Fruit fly (Drosophila melanogaster): Measurements from ENCODE around the gene Mkrn1.

Mkrn1 gene

DNA sequence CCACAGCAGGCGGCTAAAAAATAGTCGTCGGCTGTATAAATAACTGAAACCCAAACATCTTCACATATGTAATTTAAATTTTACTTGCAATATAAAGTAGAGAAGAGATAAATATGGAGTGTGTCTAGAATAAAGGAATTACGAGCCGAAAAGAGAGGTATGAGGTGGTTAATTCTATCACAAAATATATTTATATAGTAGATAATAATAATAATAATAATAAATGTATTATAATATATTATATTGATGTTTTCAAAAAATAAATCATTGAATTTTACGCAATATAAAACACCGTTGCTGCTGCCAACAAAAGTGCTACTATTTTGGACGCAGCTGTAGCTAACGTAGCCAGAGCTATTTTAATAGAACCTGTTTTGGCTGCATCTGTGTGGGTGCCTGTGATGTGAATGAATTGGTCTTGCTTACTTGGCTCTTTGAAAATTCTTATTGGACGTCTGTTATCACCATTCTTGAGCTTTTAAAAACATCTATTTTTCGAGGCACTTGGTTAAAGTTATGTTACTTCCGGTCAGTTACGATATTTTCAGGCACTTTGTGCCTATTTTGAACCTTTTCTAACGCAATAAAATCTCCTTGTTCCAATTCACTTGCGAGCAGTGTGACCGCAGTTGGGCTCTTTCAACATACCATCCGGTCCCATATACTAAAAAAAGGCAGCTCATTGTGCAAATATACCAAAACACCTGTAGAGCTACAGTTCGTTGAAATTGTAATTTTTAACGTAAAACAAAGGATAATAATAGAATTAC is 36.5 kb downstream of the Mkrn1 start, which contains the start of gene Hr78:
Gene Hr78 (minus strand): TSS at position 630 of the 770 bp plus-strand sequence.
- no peak; the same call in none of the 2 replicates for TF ChIP-seq E2f1 (GFP tag; IDR thresholded peaks at IDR 0.05)
- TF ChIP-seq CTCF (GFP tag; optimal IDR thresholded peaks at IDR 0.05) = no peak
- TF ChIP-seq CG4424 (GFP tag; optimal IDR thresholded peaks at IDR 0.05) = peak; percentile 75
- no peak for TF ChIP-seq TFAM (GFP tag; optimal IDR thresholded peaks at IDR 0.05)
- TF ChIP-seq CG9609 (GFP tag; optimal IDR thresholded peaks at IDR 0.05) = no peak
- peak; percentile 61 for TF ChIP-seq CG16815 (GFP tag; optimal IDR thresholded peaks at IDR 0.05)
- TF ChIP-seq lbe (GFP tag; optimal IDR thresholded peaks at IDR 0.05) = peak; percentile 67
- TF ChIP-seq CG6765 (GFP tag; optimal IDR thresholded peaks at IDR 0.05) = peak; percentile 90
- no peak for TF ChIP-seq CG16813 (GFP tag; IDR thresholded peaks at IDR 0.05; ENCODE audit: partially characterized antibody)
- 0 out of 3 replicates have a peak, but pooled peaks have one; percentile 52 for TF ChIP-seq CG7357 (GFP tag; IDR thresholded peaks at IDR 0.05)
- peak; percentile 8 for TF ChIP-seq Side (GFP tag; optimal IDR thresholded peaks at IDR 0.05)
- peak; percentile 74 for TF ChIP-seq CG18619 (GFP tag; optimal IDR thresholded peaks at IDR 0.05)
- no peak; the same call in 1 of the 2 replicates for TF ChIP-seq Ravus (GFP tag; IDR thresholded peaks at IDR 0.05)
- TF ChIP-seq Chrac-16 (GFP tag; optimal IDR thresholded peaks at IDR 0.05) = peak; percentile 58
- no peak for TF ChIP-seq Gsc (GFP tag; IDR thresholded peaks at IDR 0.05)
- TF ChIP-seq danr (GFP tag; IDR thresholded peaks at IDR 0.05) = peak; percentile 41; the same call in 1 of the 2 replicates
- no peak; the same call in 1 of the 2 replicates for TF ChIP-seq CG11247 (GFP tag; IDR thresholded peaks at IDR 0.05)
- no peak for TF ChIP-seq Sry-δ (GFP tag; optimal IDR thresholded peaks at IDR 0.05)
- TF ChIP-seq Rfx (GFP tag; IDR thresholded peaks at IDR 0.05) = peak; percentile 72
- no peak for TF ChIP-seq NK7.1 (GFP tag; optimal IDR thresholded peaks at IDR 0.05)
- no peak for TF ChIP-seq CG32772 (GFP tag; IDR thresholded peaks at IDR 0.05)
- TF ChIP-seq CG4328 (GFP tag; optimal IDR thresholded peaks at IDR 0.05) = peak; percentile 77
- no peak for TF ChIP-seq z (GFP tag; IDR thresholded peaks at IDR 0.05)
- no peak for TF ChIP-seq h (optimal IDR thresholded peaks at IDR 0.05)
- TF ChIP-seq dimm (GFP tag; IDR thresholded peaks at IDR 0.05) = no peak
- TF ChIP-seq CG14710 (tag; optimal IDR thresholded peaks at IDR 0.05) = peak; percentile 72
- TF ChIP-seq fd102C (GFP tag; optimal IDR thresholded peaks at IDR 0.05) = no peak
- TF ChIP-seq Mad (GFP tag; optimal IDR thresholded peaks at IDR 0.05) = no peak
- TF ChIP-seq psq (GFP tag; optimal IDR thresholded peaks at IDR 0.05) = peak; percentile 32
- TF ChIP-seq crp (GFP tag; optimal IDR thresholded peaks at IDR 0.05) = peak in 1 of 2 experiments; percentile 4
- TF ChIP-seq CG10267 (tag; optimal IDR thresholded peaks at IDR 0.05) = peak; percentile 82
- TF ChIP-seq chinmo (GFP tag; IDR thresholded peaks at IDR 0.05; ENCODE audit: partially characterized antibody) = no peak
- peak; percentile 31 for TF ChIP-seq CG5245 (GFP tag; optimal IDR thresholded peaks at IDR 0.05)
- TF ChIP-seq CG31365 (tag; optimal IDR thresholded peaks at IDR 0.05) = no peak
- TF ChIP-seq CG7839 (tag; optimal IDR thresholded peaks at IDR 0.05) = peak; percentile 89
- TF ChIP-seq CG13287 (GFP tag; IDR thresholded peaks at IDR 0.05; ENCODE audit: partially characterized antibody) = no peak; the same call in 1 of the 2 replicates
- no peak for TF ChIP-seq CG11093 (GFP tag; IDR thresholded peaks at IDR 0.05)
- TF ChIP-seq gt (GFP tag; IDR thresholded peaks at IDR 0.05) = 0 out of 2 replicates have a peak, but pooled peaks have one; percentile 28
- TF ChIP-seq Hr3 (GFP tag; optimal IDR thresholded peaks at IDR 0.05) = peak; percentile 69
- peak; percentile 54 for TF ChIP-seq CG3407 (GFP tag; optimal IDR thresholded peaks at IDR 0.05)
- TF ChIP-seq knrl (GFP tag; IDR thresholded peaks at IDR 0.05; ENCODE audit: partially characterized antibody) = no peak
- TF ChIP-seq fu2 (GFP tag; optimal IDR thresholded peaks at IDR 0.05) = no peak
- TF ChIP-seq CG12219 (GFP tag; optimal IDR thresholded peaks at IDR 0.05) = peak; percentile 54
- TF ChIP-seq CG13296 (GFP tag; optimal IDR thresholded peaks at IDR 0.05) = peak; percentile 92
- no peak for TF ChIP-seq Atf-2 (GFP tag; optimal IDR thresholded peaks at IDR 0.05)
- TF ChIP-seq pros (GFP tag; optimal IDR thresholded peaks at IDR 0.05) = no peak
- TF ChIP-seq Tbp (GFP tag; optimal IDR thresholded peaks at IDR 0.05) = no peak
- no peak for TF ChIP-seq ERR (GFP tag; optimal IDR thresholded peaks at IDR 0.05)
- TF ChIP-seq wek (GFP tag; optimal IDR thresholded peaks at IDR 0.05) = no peak
- TF ChIP-seq Hsf (GFP tag; optimal IDR thresholded peaks at IDR 0.05) = peak; percentile 14

Data from whole organism, embryonic.